Fruit fly (Drosophila melanogaster): ENCODE results near the gene CG14062.

- TF ChIP-seq CG4318 (GFP tag; optimal IDR thresholded peaks at IDR 0.05) = no peak
- no peak for TF ChIP-seq CG6808 (GFP tag; optimal IDR thresholded peaks at IDR 0.05)
- TF ChIP-seq dac (GFP tag; optimal IDR thresholded peaks at IDR 0.05) = no peak
- TF ChIP-seq dsx (GFP tag; optimal IDR thresholded peaks at IDR 0.05; ENCODE audit: poor library complexity, severe bottlenecking) = no peak
- TF ChIP-seq Met (GFP tag; optimal IDR thresholded peaks at IDR 0.05) = no peak
- no peak for TF ChIP-seq lz (GFP tag; optimal IDR thresholded peaks at IDR 0.05)
- no peak for TF ChIP-seq CG11902 (GFP tag; optimal IDR thresholded peaks at IDR 0.05)
- TF ChIP-seq CG6276 (GFP tag; optimal IDR thresholded peaks at IDR 0.05) = no peak
- TF ChIP-seq achi (GFP tag; optimal IDR thresholded peaks at IDR 0.05) = no peak
- no peak for TF ChIP-seq CG11294 (GFP tag; IDR thresholded peaks at IDR 0.05)
- TF ChIP-seq Sox15 (GFP tag; optimal IDR thresholded peaks at IDR 0.05) = no peak
- no peak for TF ChIP-seq Hr39 (GFP tag; optimal IDR thresholded peaks at IDR 0.05)
- TF ChIP-seq Blimp-1 (GFP tag; optimal IDR thresholded peaks at IDR 0.05) = no peak
These were observed 20.3 kb upstream of the CG14062 start for dm6 chr3R:28662956-28663355.

All from whole organism, prepupa.